Fruit fly (Drosophila melanogaster) whole organism, pupa: ENCODE data around the gene CG42268.

Experiments
- CG10348 ChIP-seq: fragments of 200-800 bp; sonication (Bioruptor generic); IDR thresholded peaks from 2 replicates; pipeline ENCODE4 v1.3.6; 2022; ENCODE audit warnings: missing biosample characterization, missing genetic modification characterization
- CG12605 ChIP-seq: fragments of 200-800 bp; sonication (Bioruptor generic); IDR thresholded peaks from 2 replicates; pipeline ENCODE4 v1.3.6; 2022; ENCODE audit warnings: missing biosample characterization, missing genetic modification characterization
- CG13204 ChIP-seq: fragments of 200-800 bp; sonication (Bioruptor generic); optimal IDR thresholded peaks from 2 replicates; lab custom pipeline; 2018; ENCODE audit warnings: missing biosample characterization, mild to moderate bottlenecking, missing genetic modification characterization, moderate library complexity
- CG14655 ChIP-seq: fragments of 200-800 bp; sonication (Bioruptor generic); optimal IDR thresholded peaks from 3 replicates; lab custom pipeline; 2017; ENCODE audit warnings: mild to moderate bottlenecking, missing biosample characterization, missing genetic modification reagents, missing genetic modification characterization
- CG15710 ChIP-seq: fragments of 200-800 bp; sonication (Bioruptor generic); optimal IDR thresholded peaks from 2 replicates; lab custom pipeline; 2018; ENCODE audit warnings: missing biosample characterization, mild to moderate bottlenecking, missing genetic modification characterization, moderate library complexity
- CG17806 ChIP-seq: fragments of 200-800 bp; sonication (Bioruptor generic); optimal IDR thresholded peaks from 2 replicates; lab custom pipeline; 2018; ENCODE audit warnings: missing biosample characterization, mild to moderate bottlenecking, missing genetic modification characterization, moderate library complexity
- CG32121 ChIP-seq: fragments of 200-800 bp; sonication (Bioruptor generic); IDR thresholded peaks from 2 replicates; pipeline ENCODE4 v1.3.6; 2022; ENCODE audit warnings: missing biosample characterization, missing genetic modification characterization
- CG34367 ChIP-seq: fragments of 200-800 bp; sonication (Bioruptor generic); optimal IDR thresholded peaks from 2 replicates; lab custom pipeline; 2018; ENCODE audit warnings: missing biosample characterization, mild to moderate bottlenecking, missing genetic modification characterization
- CG4496 ChIP-seq: fragments of 200-800 bp; sonication (Bioruptor generic); IDR thresholded peaks from 3 replicates; pipeline ENCODE4 v1.3.6; 2022; ENCODE audit warnings: missing biosample characterization, missing genetic modification characterization
- CG8159 ChIP-seq: fragments of 200-800 bp; sonication (Bioruptor generic); optimal IDR thresholded peaks from 3 replicates; lab custom pipeline; 2018; ENCODE audit warnings: missing biosample characterization, mild to moderate bottlenecking, missing genetic modification characterization, moderate library complexity
- CG8301 ChIP-seq: fragments of 200-800 bp; sonication (Bioruptor generic); optimal IDR thresholded peaks from 2 replicates; lab custom pipeline; 2018; ENCODE audit warnings: missing biosample characterization, mild to moderate bottlenecking, missing genetic modification characterization
- CG9948 ChIP-seq: fragments of 200-800 bp; sonication (Bioruptor generic); optimal IDR thresholded peaks from 2 replicates; lab custom pipeline; 2018; ENCODE audit warnings: missing biosample characterization, mild to moderate bottlenecking, missing genetic modification characterization, moderate library complexity
- D1 ChIP-seq: fragments of 200-800 bp; sonication (Bioruptor generic); optimal IDR thresholded peaks from 2 replicates; lab custom pipeline; 2018; ENCODE audit warnings: missing biosample characterization, mild to moderate bottlenecking, missing genetic modification characterization, moderate library complexity
- EcR ChIP-seq: fragments of 200-800 bp; sonication (Bioruptor generic); optimal IDR thresholded peaks from 3 replicates; lab custom pipeline; 2019; ENCODE audit warnings: missing biosample characterization, missing genetic modification characterization, mild to moderate bottlenecking, moderate library complexity, missing genetic modification reagents
- Ets98B ChIP-seq: fragments of 200-800 bp; sonication (Bioruptor generic); IDR thresholded peaks from 2 replicates; pipeline ENCODE4 v1.3.6; 2022; ENCODE audit warnings: missing biosample characterization, missing genetic modification characterization
- Pif1A ChIP-seq: fragments of 200-800 bp; sonication (Bioruptor generic); optimal IDR thresholded peaks from 3 replicates; lab custom pipeline; 2016; ENCODE audit warnings: missing biosample characterization, missing genetic modification characterization
- Pif1B ChIP-seq: fragments of 200-800 bp; sonication (Bioruptor generic); optimal IDR thresholded peaks from 3 replicates; lab custom pipeline; 2016; ENCODE audit warnings: missing biosample characterization, missing genetic modification characterization
- Snoo ChIP-seq: fragments of 200-800 bp; sonication (Bioruptor generic); optimal IDR thresholded peaks from 3 replicates; lab custom pipeline; 2017; ENCODE audit warnings: missing biosample characterization, mild to moderate bottlenecking, missing genetic modification characterization, inconsistent platforms
- fd96Ca ChIP-seq: fragments of 200-800 bp; sonication (Bioruptor generic); IDR thresholded peaks from 3 replicates; pipeline ENCODE4 v1.3.6; 2022; ENCODE audit warnings: missing biosample characterization, missing genetic modification characterization
- gl ChIP-seq: fragments of 200-800 bp; sonication (Bioruptor generic); optimal IDR thresholded peaks from 2 replicates; lab custom pipeline; 2018; ENCODE audit warnings: missing biosample characterization, mild to moderate bottlenecking, missing genetic modification characterization
- rn ChIP-seq: fragments of 200-800 bp; sonication (Bioruptor generic); IDR thresholded peaks from 2 replicates; pipeline ENCODE4 v1.3.6; 2022; ENCODE audit warnings: missing biosample characterization, missing genetic modification characterization

Gene CG42268

DNA sequence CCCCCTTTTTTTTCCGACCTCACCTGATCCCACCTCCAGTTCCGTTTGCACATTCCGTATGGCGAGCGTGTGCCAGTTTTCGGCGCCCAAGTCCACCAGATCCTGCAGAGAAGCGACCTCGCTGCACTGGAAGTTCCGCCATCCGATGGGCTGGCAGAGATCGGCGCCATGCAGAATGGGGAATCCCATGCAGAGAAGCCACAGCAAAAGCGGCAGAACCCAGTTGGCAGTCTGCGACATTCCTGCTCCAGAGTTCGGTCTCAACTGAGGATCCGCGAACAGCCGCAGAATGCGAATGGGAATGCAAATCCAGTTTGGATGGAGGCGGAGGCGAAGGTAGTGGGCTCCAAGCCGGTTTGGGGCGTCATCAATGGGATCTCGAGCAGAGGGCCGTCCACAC lies 26.6 kb downstream of the CG42268 start, which contains the start of gene CG6749:
Gene CG6749 (minus strand): TSS at position 245 of the 400 bp plus-strand sequence.
- TF ChIP-seq CG9948 (no peak), fd96Ca (GFP tag; lab: Robert Waterston, UW) (0 out of 3 replicates have a peak, but pooled peaks have one; percentile 25)

DNA sequence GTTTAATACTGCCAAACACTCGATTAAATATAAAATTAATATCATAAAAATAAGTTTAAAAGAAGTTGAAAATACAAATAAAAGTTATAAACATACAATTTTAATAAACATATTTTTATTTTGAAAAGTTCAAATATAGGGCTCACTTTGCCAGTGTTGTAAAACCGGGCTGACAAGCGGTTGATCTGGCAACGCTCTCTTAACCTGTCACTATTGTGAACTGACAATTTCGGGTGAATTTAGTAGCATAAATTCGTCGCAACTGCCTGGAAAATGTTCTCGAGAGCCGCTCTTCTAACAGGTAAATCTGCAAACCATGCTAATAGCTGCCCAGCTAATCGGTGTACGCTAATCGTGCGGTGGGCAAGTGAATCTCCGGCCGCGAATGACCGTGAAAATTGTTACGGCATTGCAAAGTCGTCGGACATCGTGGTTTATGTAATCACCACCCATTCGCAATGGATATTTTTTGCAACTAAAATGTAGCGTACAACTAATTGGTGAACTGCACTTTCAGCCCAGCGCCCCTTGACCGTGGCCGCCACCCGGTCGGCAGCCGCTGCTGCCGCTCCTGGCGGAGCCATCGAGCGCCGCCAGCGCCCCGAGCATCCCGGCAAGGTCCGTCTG lies 30.3 kb downstream of the CG42268 start, which contains the start of gene ATPsynB:
Gene ATPsynB (plus strand): TSS at position 205 of the 627 bp plus-strand sequence.
- TF ChIP-seq Snoo (tag; lab: Kevin White, UChicago) (peak; percentile 6), Ets98B (peak; percentile 14; the same call in 1 of the 2 replicates), Pif1A (no peak)

DNA sequence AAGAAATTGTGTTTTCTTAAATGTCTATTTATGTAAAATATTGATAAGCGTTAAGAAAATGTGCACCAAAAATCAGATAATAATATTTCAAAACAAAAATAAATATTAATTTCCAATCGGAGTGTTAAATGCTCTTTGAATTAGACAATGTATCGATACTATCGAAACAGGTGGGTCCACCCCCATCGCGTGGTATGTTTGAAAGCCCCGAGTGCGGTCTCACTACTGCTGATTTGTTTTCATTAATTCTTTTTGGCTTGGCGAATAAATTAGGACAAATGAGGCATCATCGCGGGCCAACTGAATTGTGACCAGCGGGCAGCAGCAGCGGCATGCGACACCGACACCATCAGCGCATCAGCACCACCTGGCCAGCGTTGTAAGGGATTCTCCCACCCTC lies 33.5 kb downstream of the CG42268 start, which contains the start of gene Naa60:
Gene Naa60 (plus strand): TSS at position 189 of the 400 bp plus-strand sequence.
- TF ChIP-seq CG8159: peak; percentile 50
- TF ChIP-seq Pif1A: no peak

dm6 chr3L:9723108-9723507 lies 37.1 kb downstream of the CG42268 start, which contains the start of the genes nbs and defl:
Gene nbs, minus strand, starts transcription at chr3L:9723194.
Gene defl, plus strand, starts transcription at chr3L:9723423.
- TF ChIP-seq Ets98B (peak; percentile 50; the same call in 1 of the 2 replicates), CG32121 (GFP tag; lab: Robert Waterston, UW) (peak; percentile 65; the same call in 1 of the 2 replicates), D1 (no peak), CG13204 (GFP tag; lab: Kevin White, UChicago) (no peak), CG17806 (tag; lab: Kevin White, UChicago) (peak; percentile 45), fd96Ca (GFP tag; lab: Robert Waterston, UW) (no peak), CG15710 (tag; lab: Kevin White, UChicago) (peak; percentile 59), gl (tag; lab: Kevin White, UChicago) (peak; percentile 12), CG8159 (peak; percentile 56), rn (GFP tag; lab: Robert Waterston, UW) (no peak), CG14655 (GFP tag; lab: Kevin White, UChicago) (no peak), CG4496 (GFP tag; lab: Robert Waterston, UW) (peak; percentile 79), CG10348 (no peak), CG12605 (GFP tag; lab: Robert Waterston, UW) (no peak), CG9948 (peak; percentile 28), EcR (no peak), CG8301 (no peak), Snoo (tag; lab: Kevin White, UChicago) (peak; percentile 60), Pif1A (no peak), CG34367 (no peak), Pif1B (GFP tag; lab: Kevin White, UChicago) (no peak)

DNA sequence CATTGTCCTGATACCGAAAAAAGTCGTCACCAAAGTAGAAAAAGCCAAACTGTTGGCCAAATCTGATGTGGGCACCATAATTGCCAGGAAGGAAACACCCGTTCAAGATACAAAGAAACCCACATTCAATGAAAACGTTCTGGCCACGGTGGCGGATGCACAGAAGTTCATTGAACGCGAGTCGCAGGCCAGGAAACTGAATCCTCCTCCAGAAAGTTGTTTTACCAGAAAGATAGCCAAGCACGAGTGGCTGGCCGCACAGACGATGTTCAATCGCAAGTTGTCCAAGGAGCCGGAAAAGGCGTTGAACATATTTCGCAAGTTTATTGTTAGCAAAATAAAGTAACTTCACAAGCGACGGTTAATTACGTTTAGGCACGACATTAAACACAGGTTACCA lies 40.1 kb downstream of the CG42268 start:
- TF ChIP-seq Pif1A (no peak), CG8301 (no peak), CG32121 (GFP tag; lab: Robert Waterston, UW) (no peak), Pif1B (GFP tag; lab: Kevin White, UChicago) (no peak), CG34367 (no peak), fd96Ca (GFP tag; lab: Robert Waterston, UW) (no peak), D1 (no peak), CG8159 (no peak), rn (GFP tag; lab: Robert Waterston, UW) (no peak), CG12605 (GFP tag; lab: Robert Waterston, UW) (no peak), CG15710 (tag; lab: Kevin White, UChicago) (no peak), CG13204 (GFP tag; lab: Kevin White, UChicago) (no peak)
- TF ChIP-seq, all 21 proteins: peak for 0

- TF ChIP-seq CG13204 (GFP tag; lab: Kevin White, UChicago): no peak
- TF ChIP-seq CG15710 (tag; lab: Kevin White, UChicago): peak; percentile 73
- peak; percentile 75 for TF ChIP-seq CG8159
- peak; percentile 47 for TF ChIP-seq CG9948
- no peak for TF ChIP-seq CG10348
- TF ChIP-seq Snoo (tag; lab: Kevin White, UChicago): peak; percentile 50
- TF ChIP-seq CG32121 (GFP tag; lab: Robert Waterston, UW): peak; percentile 25; the same call in 1 of the 2 replicates
- no peak for TF ChIP-seq fd96Ca (GFP tag; lab: Robert Waterston, UW)
- no peak for TF ChIP-seq gl (tag; lab: Kevin White, UChicago)
- TF ChIP-seq rn (GFP tag; lab: Robert Waterston, UW): no peak
- TF ChIP-seq Pif1A: no peak
- TF ChIP-seq CG34367: peak; percentile 25
- 0 out of 2 replicates have a peak, but pooled peaks have one; percentile 15 for TF ChIP-seq Ets98B
- TF ChIP-seq Pif1B (GFP tag; lab: Kevin White, UChicago): no peak
- peak; percentile 48; the same call in 1 of the 2 replicates for TF ChIP-seq CG12605 (GFP tag; lab: Robert Waterston, UW)
- TF ChIP-seq CG14655 (GFP tag; lab: Kevin White, UChicago): no peak
- no peak for TF ChIP-seq D1
- no peak for TF ChIP-seq EcR
- TF ChIP-seq CG8301: no peak
- peak; percentile 36 for TF ChIP-seq CG17806 (tag; lab: Kevin White, UChicago)
- TF ChIP-seq CG4496 (GFP tag; lab: Robert Waterston, UW): peak; percentile 37; the same call in 2 of the 3 replicates
These were observed 41.3 kb downstream of the CG42268 start, which contains the start of the genes CG18178 and CG14174 for dm6 chr3L:9718929-9719328. Gene CG18178, minus strand, starts transcription at chr3L:9719144. Gene CG14174, plus strand, starts transcription at chr3L:9719328.
